Worm (Caenorhabditis elegans) whole organism, mixed stage, embryonic: ENCODE measurements around the gene str-106.

Experiments used
- M03D4.4 ChIP-seq: sonication (generic microtip); optimal IDR thresholded peaks from 2 replicates; lab custom pipeline; 2017; ENCODE audit warnings: mild to moderate bottlenecking, missing genetic modification characterization, missing compliant biosample characterization
- bed-3 ChIP-seq: fragments of 200-800 bp; sonication (Bioruptor generic); optimal IDR thresholded peaks from 3 replicates; lab custom pipeline; 2018; ENCODE audit warnings: mild to moderate bottlenecking, missing genetic modification characterization, moderate library complexity, missing compliant biosample characterization
- blmp-1 ChIP-seq: fragments of 150-350 bp; optimal IDR thresholded peaks from 2 replicates; lab custom pipeline; 2014; ENCODE audit warnings: missing biosample characterization, missing genetic modification characterization
- ceh-39 ChIP-seq: fragments of 150-350 bp; optimal IDR thresholded peaks from 2 replicates; lab custom pipeline; 2014; ENCODE audit warnings: missing biosample characterization, missing genetic modification characterization
- ceh-43 ChIP-seq: fragments of 200-800 bp; sonication (Bioruptor generic); optimal IDR thresholded peaks from 2 replicates; lab custom pipeline; 2018; ENCODE audit warnings: mild to moderate bottlenecking, missing genetic modification characterization, moderate library complexity, missing compliant biosample characterization
- ceh-83 ChIP-seq: fragments of 200-800 bp; sonication (Bioruptor generic); optimal IDR thresholded peaks from 2 replicates; lab custom pipeline; 2018; ENCODE audit warnings: mild to moderate bottlenecking, missing genetic modification characterization, missing compliant biosample characterization
- ces-1 ChIP-seq: fragments of 150-350 bp; optimal IDR thresholded peaks from 2 replicates; lab custom pipeline; 2014; ENCODE audit warnings: missing biosample characterization, missing genetic modification reagents, missing genetic modification characterization
- cnd-1 ChIP-seq: fragments of 200-800 bp; sonication (Bioruptor generic); optimal IDR thresholded peaks from 2 replicates; lab custom pipeline; 2018; ENCODE audit warnings: mild to moderate bottlenecking, missing genetic modification characterization, missing compliant biosample characterization
- drap-1 ChIP-seq: fragments of 200-800 bp; sonication (Bioruptor generic); optimal IDR thresholded peaks from 3 replicates; lab custom pipeline; 2018; ENCODE audit warnings: mild to moderate bottlenecking, missing genetic modification characterization, missing compliant biosample characterization
- elt-1 ChIP-seq: sonication (generic microtip); optimal IDR thresholded peaks from 2 replicates; lab custom pipeline; 2017; ENCODE audit warnings: missing genetic modification characterization, mild to moderate bottlenecking, missing compliant biosample characterization, antibody characterized with exemption, moderate library complexity, borderline replicate concordance; ENCODE audit not compliant: insufficient read depth
- elt-3 ChIP-seq: fragments of 150-350 bp; optimal IDR thresholded peaks from 2 replicates; lab custom pipeline; 2014; ENCODE audit warnings: missing biosample characterization, missing genetic modification characterization
- flh-1 ChIP-seq: fragments of 200-800 bp; sonication (Bioruptor generic); optimal IDR thresholded peaks from 2 replicates; lab custom pipeline; 2018; ENCODE audit warnings: mild to moderate bottlenecking, missing genetic modification characterization, moderate library complexity, missing compliant biosample characterization
- ham-2 ChIP-seq: fragments of 200-800 bp; sonication (Bioruptor generic); optimal IDR thresholded peaks from 2 replicates; lab custom pipeline; 2018; ENCODE audit warnings: mild to moderate bottlenecking, missing genetic modification characterization, missing compliant biosample characterization
- lin-13 ChIP-seq: fragments of 150-350 bp; optimal IDR thresholded peaks from 2 replicates; lab custom pipeline; 2014; ENCODE audit warnings: missing biosample characterization, missing genetic modification characterization
- lsy-2 ChIP-seq: fragments of 150-350 bp; optimal IDR thresholded peaks from 2 replicates; lab custom pipeline; 2014; ENCODE audit warnings: missing biosample characterization, missing genetic modification characterization
- mab-5 ChIP-seq: fragments of 150-350 bp; optimal IDR thresholded peaks from 2 replicates; lab custom pipeline; 2014; ENCODE audit warnings: missing biosample characterization, missing genetic modification characterization
- mls-2 ChIP-seq: sonication (generic microtip); optimal IDR thresholded peaks from 2 replicates; lab custom pipeline; 2016; ENCODE audit warnings: mild to moderate bottlenecking, missing genetic modification characterization, moderate library complexity, missing compliant biosample characterization
- nhr-12 ChIP-seq: fragments of 150-350 bp; optimal IDR thresholded peaks from 2 replicates; lab custom pipeline; 2014; ENCODE audit warnings: missing biosample characterization, missing genetic modification characterization
- nhr-2 ChIP-seq: fragments of 150-350 bp; optimal IDR thresholded peaks from 2 replicates; lab custom pipeline; 2014; ENCODE audit warnings: missing biosample characterization, missing genetic modification characterization
- nhr-237 ChIP-seq: fragments of 150-350 bp; optimal IDR thresholded peaks from 2 replicates; lab custom pipeline; 2014; ENCODE audit warnings: missing biosample characterization, missing genetic modification characterization
- nhr-28 ChIP-seq: fragments of 150-350 bp; optimal IDR thresholded peaks from 2 replicates; lab custom pipeline; 2014; ENCODE audit warnings: missing biosample characterization, missing genetic modification characterization
- pha-4 ChIP-seq: fragments of 150-350 bp; optimal IDR thresholded peaks from 2 replicates; lab custom pipeline; 2018; ENCODE audit warnings: missing biosample characterization, missing genetic modification reagents, missing genetic modification characterization
- snpc-4 ChIP-seq: fragments of 150-350 bp; optimal IDR thresholded peaks from 2 replicates; lab custom pipeline; 2014; ENCODE audit warnings: missing biosample characterization, missing genetic modification characterization
- sptf-1 ChIP-seq: sonication (generic microtip); optimal IDR thresholded peaks from 2 replicates; lab custom pipeline; 2017; ENCODE audit warnings: mild to moderate bottlenecking, missing genetic modification characterization, moderate library complexity, missing compliant biosample characterization
- tbx-8 ChIP-seq: fragments of 200-800 bp; sonication (Bioruptor generic); optimal IDR thresholded peaks from 2 replicates; lab custom pipeline; 2018; ENCODE audit warnings: mild to moderate bottlenecking, missing genetic modification characterization, moderate library complexity, missing compliant biosample characterization
- unc-120 ChIP-seq: sonication (generic microtip); optimal IDR thresholded peaks from 2 replicates; lab custom pipeline; 2017; ENCODE audit warnings: missing genetic modification characterization, missing compliant biosample characterization; ENCODE audit not compliant: poor library complexity, severe bottlenecking
- unc-39 ChIP-seq: fragments of 150-350 bp; optimal IDR thresholded peaks from 2 replicates; lab custom pipeline; 2014; ENCODE audit warnings: missing biosample characterization, missing genetic modification characterization
- zip-8 ChIP-seq: fragments of 150-350 bp; optimal IDR thresholded peaks from 2 replicates; lab custom pipeline; 2014; ENCODE audit warnings: missing biosample characterization, missing genetic modification characterization
- ztf-11 ChIP-seq: fragments of 150-350 bp; optimal IDR thresholded peaks from 2 replicates; lab custom pipeline; 2014; ENCODE audit warnings: missing biosample characterization, missing genetic modification characterization

str-106 gene

ce11 chrV:16190485-16190884 is 10.0 kb downstream of the str-106 start, which contains the start of gene srh-281:
Gene srh-281 (plus strand): TSS chrV:16190785.
- TF ChIP-seq ceh-83 (GFP tag; lab: Kevin White, UChicago) (no peak), nhr-2 (tag; lab: Kevin White, UChicago) (no peak), lsy-2 (tag; lab: Kevin White, UChicago) (no peak), drap-1 (GFP tag; lab: Kevin White, UChicago) (no peak), nhr-237 (tag; lab: Kevin White, UChicago) (no peak), tbx-8 (GFP tag; lab: Kevin White, UChicago) (no peak), lin-13 (tag; lab: Kevin White, UChicago) (no peak), unc-120 (no peak), ceh-39 (tag; lab: Kevin White, UChicago) (no peak), ham-2 (no peak)

ce11 chrV:16192114-16192513 is 11.7 kb downstream of the str-106 start, which contains the start of gene srh-279:
Gene srh-279 (plus strand): TSS chrV:16192414.
- no peak for TF ChIP-seq unc-39
- no peak for TF ChIP-seq nhr-12 (tag; lab: Kevin White, UChicago)
- TF ChIP-seq zip-8 = no peak
- TF ChIP-seq ceh-43 (GFP tag; lab: Kevin White, UChicago) = no peak
- no peak for TF ChIP-seq elt-1 (tag; lab: Kevin White, UChicago)
- TF ChIP-seq sptf-1 = no peak
- no peak for TF ChIP-seq tbx-8 (GFP tag; lab: Kevin White, UChicago)
- TF ChIP-seq pha-4 = no peak
- no peak for TF ChIP-seq ces-1 (GFP tag; lab: Kevin White, UChicago)
- no peak for TF ChIP-seq ceh-39 (tag; lab: Kevin White, UChicago)

- TF ChIP-seq blmp-1 = no peak
- TF ChIP-seq ceh-43 (GFP tag; lab: Kevin White, UChicago) = no peak
- TF ChIP-seq tbx-8 (GFP tag; lab: Kevin White, UChicago) = no peak
- TF ChIP-seq unc-39 = no peak
- no peak for TF ChIP-seq M03D4.4 (tag; lab: Kevin White, UChicago)
- TF ChIP-seq nhr-12 (tag; lab: Kevin White, UChicago) = no peak
- no peak for TF ChIP-seq ztf-11 (tag; lab: Kevin White, UChicago)
- TF ChIP-seq snpc-4 (tag; lab: Kevin White, UChicago) = no peak
- no peak for TF ChIP-seq sptf-1
- TF ChIP-seq lsy-2 (tag; lab: Kevin White, UChicago) = no peak
- no peak for TF ChIP-seq cnd-1 (tag; lab: Kevin White, UChicago)
- no peak for TF ChIP-seq flh-1 (GFP tag; lab: Kevin White, UChicago)
- TF ChIP-seq ces-1 (GFP tag; lab: Kevin White, UChicago) = no peak
- no peak for TF ChIP-seq elt-3 (tag; lab: Kevin White, UChicago)
- TF ChIP-seq bed-3 = no peak
- no peak for TF ChIP-seq nhr-2 (tag; lab: Kevin White, UChicago)
- TF ChIP-seq nhr-28 (tag; lab: Kevin White, UChicago) = no peak
- no peak for TF ChIP-seq ceh-39 (tag; lab: Kevin White, UChicago)
These were observed 14.2 kb downstream of the str-106 start, which contains the start of gene rabr-4 for ce11 chrV:16194639-16195038. Gene rabr-4 (plus strand): TSS chrV:16194939.

- no peak for TF ChIP-seq nhr-12 (tag; lab: Kevin White, UChicago)
- TF ChIP-seq mab-5 = no peak
- no peak for TF ChIP-seq cnd-1 (tag; lab: Kevin White, UChicago)
- no peak for TF ChIP-seq nhr-28 (tag; lab: Kevin White, UChicago)
- no peak for TF ChIP-seq flh-1 (GFP tag; lab: Kevin White, UChicago)
- no peak for TF ChIP-seq ceh-83 (GFP tag; lab: Kevin White, UChicago)
- TF ChIP-seq unc-120 = no peak
These were observed 14.9 kb downstream of the str-106 start, which contains the start of gene rabr-3 for ce11 chrV:16195379-16195778. Gene rabr-3 (plus strand): TSS chrV:16195679.

- no peak for TF ChIP-seq mab-5
- TF ChIP-seq ztf-11 (tag; lab: Kevin White, UChicago) = no peak
- TF ChIP-seq blmp-1 = no peak
- no peak for TF ChIP-seq lin-13 (tag; lab: Kevin White, UChicago)
- no peak for TF ChIP-seq elt-1 (tag; lab: Kevin White, UChicago)
- no peak for TF ChIP-seq pha-4
- TF ChIP-seq, all 35 proteins: peak for 0
These were observed 17.6 kb downstream of the str-106 start, which contains the start of gene F11A5.5 for ce11 chrV:16198016-16198415. Gene F11A5.5 (plus strand): TSS chrV:16198316.

ce11 chrV:16201730-16202129 is 21.3 kb downstream of the str-106 start, which contains the start of gene F11A5.17:
Gene F11A5.17 (plus strand): TSS chrV:16202030.
- TF ChIP-seq M03D4.4 (tag; lab: Kevin White, UChicago) (no peak), ceh-83 (GFP tag; lab: Kevin White, UChicago) (no peak), drap-1 (GFP tag; lab: Kevin White, UChicago) (no peak), bed-3 (no peak), mls-2 (tag; lab: Kevin White, UChicago) (no peak), ceh-39 (tag; lab: Kevin White, UChicago) (no peak)
